Worm (Caenorhabditis elegans) whole organism, midembryonic: ENCODE results near the gene Y41C4A.11.

Experiments used
- T22C8.4 ChIP-seq: fragments of 200-800 bp; sonication (Bioruptor generic); IDR thresholded peaks from 2 replicates; pipeline ENCODE4 v1.3.6; 2022; ENCODE audit warnings: missing genetic modification characterization, missing compliant biosample characterization
- tab-1 ChIP-seq: fragments of 200-800 bp; sonication (Bioruptor generic); IDR thresholded peaks from 2 replicates; pipeline ENCODE4 v1.3.6; 2022; ENCODE audit warnings: missing genetic modification characterization, missing compliant biosample characterization
- ztf-23 ChIP-seq: fragments of 200-800 bp; sonication (Bioruptor generic); IDR thresholded peaks from 2 replicates; pipeline ENCODE4 v1.3.6; 2022; ENCODE audit warnings: missing genetic modification reagents, missing genetic modification characterization, missing compliant biosample characterization
- ztf-29 ChIP-seq: fragments of 200-800 bp; sonication (Bioruptor generic); IDR thresholded peaks from 2 replicates; pipeline ENCODE4 v1.3.6; 2022; ENCODE audit warnings: missing genetic modification reagents, missing genetic modification characterization, missing compliant biosample characterization

- no peak for TF ChIP-seq ztf-23 (GFP tag; lab: Robert Waterston, UW)
- TF ChIP-seq tab-1 (GFP tag; lab: Robert Waterston, UW) = no peak
- TF ChIP-seq T22C8.4 (GFP tag; lab: Robert Waterston, UW) = no peak
- no peak for TF ChIP-seq ztf-29 (GFP tag; lab: Robert Waterston, UW)
Observed at ce11 chrIII:11740868-11741267, 21.2 kb downstream of the Y41C4A.11 start.
